Worm (Caenorhabditis elegans): Measurements from ENCODE around the gene T01D3.3.
A peak's percentile ranks its signal among the peaks of the same experiment; 100 is the strongest.

Gene T01D3.3

ce11 chrV:13757349-13757748 is 53.3 kb downstream of the T01D3.3 start (continued):
- TF ChIP-seq F26F4.8 (GFP tag; conservative IDR thresholded peaks at IDR 0.05) (no peak), dpl-1 (GFP tag; optimal IDR thresholded peaks at IDR 0.05) (peak; percentile 7), ZK337.2 (GFP tag; IDR thresholded peaks at IDR 0.05) (no peak), nhr-102 (tag; optimal IDR thresholded peaks at IDR 0.05) (no peak), T20F7.1 (GFP tag; optimal IDR thresholded peaks at IDR 0.05) (no peak), fkh-10 (GFP tag; optimal IDR thresholded peaks at IDR 0.05) (peak; percentile 8), fos-1 (tag; optimal IDR thresholded peaks at IDR 0.05) (no peak), lin-39 (tag; optimal IDR thresholded peaks at IDR 0.05) (no peak), nhr-77 (tag; optimal IDR thresholded peaks at IDR 0.05) (no peak), mxl-3 (GFP tag; optimal IDR thresholded peaks at IDR 0.05) (no peak), daf-12 (tag; optimal IDR thresholded peaks at IDR 0.05) (no peak), madf-9 (GFP tag; conservative IDR thresholded peaks at IDR 0.05) (no peak), D1046.2 (GFP tag; IDR thresholded peaks at IDR 0.05) (no peak), nhr-11 (tag; optimal IDR thresholded peaks at IDR 0.05) (no peak), rbr-2 (tag; optimal IDR thresholded peaks at IDR 0.05) (peak; percentile 46), unc-130 (GFP tag; optimal IDR thresholded peaks at IDR 0.05) (no peak), ZK546.5 (tag; optimal IDR thresholded peaks at IDR 0.05) (no peak), mes-2 (tag; optimal IDR thresholded peaks at IDR 0.05; ENCODE audit: poor library complexity, severe bottlenecking) (peak; percentile 67), mep-1 (tag; optimal IDR thresholded peaks at IDR 0.05) (peak; percentile 18), dmd-6 (GFP tag; IDR thresholded peaks at IDR 0.05) (0 out of 2 replicates have a peak, but pooled peaks have one; percentile 7), dmd-9 (GFP tag; IDR thresholded peaks at IDR 0.05) (no peak), hlh-30 (tag; optimal IDR thresholded peaks at IDR 0.05; ENCODE audit: insufficient read depth) (peak; percentile 35), snpc-1.2 (GFP tag; IDR thresholded peaks at IDR 0.05) (no peak), nhr-48 (tag; optimal IDR thresholded peaks at IDR 0.05) (no peak), zfp-2 (tag; optimal IDR thresholded peaks at IDR 0.05) (no peak), ceh-32 (tag; optimal IDR thresholded peaks at IDR 0.05; ENCODE audit: poor library complexity) (no peak), lir-3 (tag; optimal IDR thresholded peaks at IDR 0.05) (no peak), nhr-10 (tag; optimal IDR thresholded peaks at IDR 0.05) (no peak), lim-7 (GFP tag; IDR thresholded peaks at IDR 0.05) (no peak), sdz-12 (GFP tag; optimal IDR thresholded peaks at IDR 0.05) (no peak)

Measured in whole organism, L4 larva.